Worm (Caenorhabditis elegans): Measurements from ENCODE around the gene Y57G11B.2.
A peak's percentile ranks its signal among the peaks of the same experiment; 100 is the strongest.

ce11 chrIV:14610942-14611724 is 46.0 kb downstream of the Y57G11B.2 start:
- peak; percentile 50 for TF ChIP-seq elt-2 (tag; optimal IDR thresholded peaks at IDR 0.05)
- peak; percentile 62 for TF ChIP-seq rnt-1 (tag; optimal IDR thresholded peaks at IDR 0.05)
- no peak for TF ChIP-seq pqm-1 (tag; optimal IDR thresholded peaks at IDR 0.05)
- no peak for TF ChIP-seq ahr-1 (tag; optimal IDR thresholded peaks at IDR 0.05)
- TF ChIP-seq gmeb-2 (tag; optimal IDR thresholded peaks at IDR 0.05), result no peak
- no peak for TF ChIP-seq nhr-11 (tag; optimal IDR thresholded peaks at IDR 0.05)
- TF ChIP-seq mec-3 (tag; optimal IDR thresholded peaks at IDR 0.05; ENCODE audit: borderline replicate concordance), result peak; percentile 41
